Worm (Caenorhabditis elegans) whole organism, early embryonic: Measurements from ENCODE around the gene srt-13.
"Not testable (repeated sequence)": the region's sequence is repeated elsewhere in the genome, so short reads cannot be mapped to it uniquely, and the experiment has no call there.

Experiments used
- B0310.2 ChIP-seq: sonication (generic microtip); optimal IDR thresholded peaks from 2 replicates; lab custom pipeline; 2016; ENCODE audit warnings: mild to moderate bottlenecking, missing genetic modification characterization, missing compliant biosample characterization
- F13C5.2 ChIP-seq: sonication (generic microtip); optimal IDR thresholded peaks from 2 replicates; lab custom pipeline; 2017; ENCODE audit warnings: mild to moderate bottlenecking, missing genetic modification characterization, inconsistent platforms, missing compliant biosample characterization
- aly-1 ChIP-seq: sonication (generic microtip); optimal IDR thresholded peaks from 2 replicates; lab custom pipeline; 2016; ENCODE audit warnings: missing genetic modification characterization, missing compliant biosample characterization
- ama-1 ChIP-seq: fragments of 150-350 bp; optimal IDR thresholded peaks from 2 replicates; lab custom pipeline; 2014
- ceh-13 ChIP-seq: fragments of 200-800 bp; sonication (Bioruptor generic); optimal IDR thresholded peaks from 2 replicates; lab custom pipeline; 2018; ENCODE audit warnings: mild to moderate bottlenecking, missing genetic modification characterization, missing compliant biosample characterization
- ceh-36 ChIP-seq: sonication (generic microtip); optimal IDR thresholded peaks from 2 replicates; lab custom pipeline; 2016; ENCODE audit warnings: missing genetic modification characterization, inconsistent platforms, missing compliant biosample characterization
- ets-7 ChIP-seq: sonication (generic microtip); optimal IDR thresholded peaks from 2 replicates; lab custom pipeline; 2016; ENCODE audit warnings: missing genotype, missing genetic modification characterization, missing compliant biosample characterization
- flt-1 ChIP-seq: fragments of 200-800 bp; sonication (Bioruptor generic); IDR thresholded peaks from 2 replicates; pipeline ENCODE4 v1.3.6; 2022; ENCODE audit warnings: missing genetic modification characterization, missing compliant biosample characterization
- hmbx-1 ChIP-seq: sonication (generic microtip); optimal IDR thresholded peaks from 2 replicates; lab custom pipeline; 2016; ENCODE audit warnings: mild to moderate bottlenecking, missing genetic modification characterization, missing compliant biosample characterization
- hmg-4 ChIP-seq: fragments of 200-800 bp; sonication (Bioruptor generic); optimal IDR thresholded peaks from 2 replicates; lab custom pipeline; 2018; ENCODE audit warnings: mild to moderate bottlenecking, missing genetic modification characterization, missing compliant biosample characterization
- hnd-1 ChIP-seq: sonication (generic microtip); optimal IDR thresholded peaks from 2 replicates; lab custom pipeline; 2016; ENCODE audit warnings: missing genetic modification characterization, missing compliant biosample characterization
- pes-1 ChIP-seq: fragments of 200-800 bp; sonication (Bioruptor generic); IDR thresholded peaks from 2 replicates; pipeline ENCODE4 v1.3.6; 2022; ENCODE audit warnings: missing genetic modification reagents, missing genetic modification characterization, missing compliant biosample characterization
- scrt-1 ChIP-seq: fragments of 200-800 bp; sonication (Bioruptor generic); IDR thresholded peaks from 2 replicates; pipeline ENCODE4 v1.3.6; 2022; ENCODE audit warnings: missing genetic modification characterization, missing compliant biosample characterization
- sea-1 ChIP-seq: fragments of 200-800 bp; sonication (Bioruptor generic); conservative IDR thresholded peaks from 2 replicates; pipeline ENCODE4 v1.3.6; 2022; ENCODE audit warnings: missing genetic modification characterization, missing compliant biosample characterization
- tbx-11 ChIP-seq: fragments of 200-800 bp; sonication (Bioruptor generic); IDR thresholded peaks from 2 replicates; pipeline ENCODE4 v1.3.6; 2022; ENCODE audit warnings: missing genetic modification characterization, missing compliant biosample characterization
- tbx-37 ChIP-seq: fragments of 200-800 bp; sonication (Bioruptor generic); conservative IDR thresholded peaks from 2 replicates; pipeline ENCODE4 v1.3.6; 2022; ENCODE audit warnings: missing genetic modification reagents, missing genetic modification characterization, missing compliant biosample characterization
- tra-4 ChIP-seq: sonication (generic microtip); optimal IDR thresholded peaks from 2 replicates; lab custom pipeline; 2017; ENCODE audit warnings: missing genetic modification characterization, missing compliant biosample characterization

Gene srt-13

ce11 chrV:4215856-4216255 lies 34.1 kb downstream of the srt-13 start, which contains the start of gene H43I07.4:
TSS of gene H43I07.4 (plus strand) at chrV:4216156.
- not testable (repeated sequence) for TF ChIP-seq tbx-37 (GFP tag; lab: Robert Waterston, UW); sea-1 (GFP tag; lab: Robert Waterston, UW); flt-1

- no peak for TF ChIP-seq hnd-1
- no peak for TF ChIP-seq tra-4 (tag; lab: Kevin White, UChicago)
- no peak for TF ChIP-seq hmbx-1 (tag; lab: Kevin White, UChicago)
- no peak for TF ChIP-seq tbx-11 (GFP tag; lab: Robert Waterston, UW)
- TF ChIP-seq scrt-1 (GFP tag; lab: Robert Waterston, UW) = no peak
- no peak for TF ChIP-seq B0310.2 (tag; lab: Kevin White, UChicago)
- no peak for TF ChIP-seq F13C5.2 (tag; lab: Kevin White, UChicago)
- no peak for TF ChIP-seq hmg-4 (GFP tag; lab: Kevin White, UChicago)
- TF ChIP-seq pes-1 (GFP tag; lab: Robert Waterston, UW) = no peak
- no peak for TF ChIP-seq ama-1 (lab: Kevin White, UChicago)
- no peak for TF ChIP-seq ceh-13 (GFP tag; lab: Kevin White, UChicago)
- no peak for TF ChIP-seq ceh-36 (tag; lab: Kevin White, UChicago)
Observed at ce11 chrV:4211521-4211920, 38.4 kb downstream of the srt-13 start.

DNA sequence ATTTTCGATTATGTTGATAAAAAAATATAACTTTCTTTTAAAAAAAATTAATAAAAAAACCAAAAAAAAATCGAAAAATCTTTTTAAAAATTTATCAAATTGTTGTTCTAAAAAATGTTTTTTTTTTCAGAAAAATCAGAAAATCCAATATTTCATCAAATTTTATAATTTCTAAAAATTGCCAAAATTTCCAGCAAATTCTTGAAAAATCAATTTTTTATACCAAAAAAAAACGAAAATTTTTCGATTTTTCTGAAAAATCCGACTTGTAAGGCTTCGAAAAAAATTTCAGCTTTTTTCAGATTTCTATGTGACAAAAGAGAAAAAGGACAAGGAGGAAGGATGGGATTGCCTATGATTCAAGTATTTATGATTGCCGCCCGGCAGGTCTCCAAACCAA lies 45.5 kb downstream of the srt-13 start, which contains the start of gene H43I07.1:
TSS of gene H43I07.1 (plus strand) at position 301 of the 400 bp plus-strand sequence.
- TF ChIP-seq hnd-1 = no peak
- TF ChIP-seq B0310.2 (tag; lab: Kevin White, UChicago) = no peak
- no peak for TF ChIP-seq hmbx-1 (tag; lab: Kevin White, UChicago)
- TF ChIP-seq scrt-1 (GFP tag; lab: Robert Waterston, UW) = no peak
- no peak for TF ChIP-seq ceh-36 (tag; lab: Kevin White, UChicago)
- TF ChIP-seq ama-1 (lab: Kevin White, UChicago) = no peak
- no peak for TF ChIP-seq ceh-13 (GFP tag; lab: Kevin White, UChicago)
- no peak for TF ChIP-seq tra-4 (tag; lab: Kevin White, UChicago)
- TF ChIP-seq ets-7 (tag; lab: Kevin White, UChicago) = no peak
- TF ChIP-seq hmg-4 (GFP tag; lab: Kevin White, UChicago) = no peak
- TF ChIP-seq flt-1 = no peak
- no peak for TF ChIP-seq tbx-37 (GFP tag; lab: Robert Waterston, UW)
- no peak for TF ChIP-seq sea-1 (GFP tag; lab: Robert Waterston, UW)
- TF ChIP-seq tbx-11 (GFP tag; lab: Robert Waterston, UW) = no peak

DNA sequence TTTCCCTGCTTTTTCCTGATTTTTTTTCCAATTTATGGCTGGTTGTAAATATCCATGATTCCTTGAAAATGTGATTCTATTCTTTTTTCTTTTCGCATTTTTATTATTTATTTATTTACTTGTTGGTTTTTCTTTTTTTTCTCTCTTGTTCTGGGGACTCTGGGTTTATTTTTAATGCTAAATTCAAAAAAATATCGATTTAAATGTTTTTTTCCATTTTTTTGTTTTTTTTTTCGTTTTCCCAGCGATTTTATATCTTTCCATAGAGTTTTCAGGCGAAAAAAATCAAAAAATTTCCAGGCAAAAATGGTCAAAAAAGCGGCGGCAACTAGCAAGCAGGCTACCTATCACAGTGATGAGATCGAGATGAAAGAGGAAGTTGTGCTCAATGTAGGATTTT lies 50.8 kb downstream of the srt-13 start, which contains the start of gene rpac-40:
TSS of gene rpac-40 (plus strand) at position 301 of the 400 bp plus-strand sequence.
- no peak for TF ChIP-seq flt-1
- TF ChIP-seq ceh-13 (GFP tag; lab: Kevin White, UChicago) = no peak
- TF ChIP-seq pes-1 (GFP tag; lab: Robert Waterston, UW) = no peak
- no peak for TF ChIP-seq sea-1 (GFP tag; lab: Robert Waterston, UW)
- TF ChIP-seq B0310.2 (tag; lab: Kevin White, UChicago) = no peak
- no peak for TF ChIP-seq tbx-11 (GFP tag; lab: Robert Waterston, UW)
- TF ChIP-seq ceh-36 (tag; lab: Kevin White, UChicago) = no peak
- no peak for TF ChIP-seq scrt-1 (GFP tag; lab: Robert Waterston, UW)
- TF ChIP-seq ets-7 (tag; lab: Kevin White, UChicago) = no peak
- no peak for TF ChIP-seq aly-1 (tag; lab: Kevin White, UChicago)
